Fruit fly (Drosophila melanogaster) whole organism, adult: ENCODE data around the gene CG10802.
A peak's percentile ranks its signal among the peaks of the same experiment; 100 is the strongest.

ENCODE experiments used
- CG11617 ChIP-seq: fragments of 200-800 bp; sonication (Bioruptor generic); optimal IDR thresholded peaks from 2 replicates; lab custom pipeline; 2017; ENCODE audit warnings: mild to moderate bottlenecking, missing biosample characterization, missing genetic modification reagents, missing genetic modification characterization
- CG12768 ChIP-seq: fragments of 200-800 bp; sonication (Bioruptor generic); optimal IDR thresholded peaks from 2 replicates; lab custom pipeline; 2017; ENCODE audit warnings: missing biosample characterization, missing genetic modification characterization, mild to moderate bottlenecking, moderate library complexity, missing genetic modification reagents
- CG14711 ChIP-seq: fragments of 200-800 bp; sonication (Bioruptor generic); optimal IDR thresholded peaks from 2 replicates; lab custom pipeline; 2018; ENCODE audit warnings: missing biosample characterization, mild to moderate bottlenecking, missing genetic modification characterization, moderate library complexity
- CG1620 ChIP-seq: fragments of 200-800 bp; sonication (Bioruptor generic); optimal IDR thresholded peaks from 2 replicates; lab custom pipeline; 2016; ENCODE audit warnings: missing biosample characterization, missing genetic modification characterization
- CG33017 ChIP-seq: fragments of 200-800 bp; sonication (Bioruptor generic); optimal IDR thresholded peaks from 2 replicates; lab custom pipeline; 2018; ENCODE audit warnings: missing biosample characterization, mild to moderate bottlenecking, missing genetic modification characterization, moderate library complexity
- CG5204 ChIP-seq: fragments of 200-800 bp; sonication (Bioruptor generic); optimal IDR thresholded peaks from 2 replicates; lab custom pipeline; 2016; ENCODE audit warnings: missing biosample characterization, missing genetic modification characterization
- CG7045 ChIP-seq: fragments of 200-800 bp; sonication (Bioruptor generic); optimal IDR thresholded peaks from 2 replicates; lab custom pipeline; 2017; ENCODE audit warnings: missing biosample characterization, mild to moderate bottlenecking, missing genetic modification characterization
- CG7101 ChIP-seq: fragments of 200-800 bp; sonication (Bioruptor generic); optimal IDR thresholded peaks from 2 replicates; lab custom pipeline; 2018; ENCODE audit warnings: missing biosample characterization, mild to moderate bottlenecking, missing genetic modification characterization, moderate library complexity
- Clk ChIP-seq: fragments of 200-800 bp; sonication (Bioruptor generic); optimal IDR thresholded peaks from 2 replicates; lab custom pipeline; 2017; ENCODE audit warnings: missing biosample characterization, missing genetic modification characterization
- Crg-1 ChIP-seq: fragments of 200-800 bp; sonication (Bioruptor generic); optimal IDR thresholded peaks from 2 replicates; lab custom pipeline; 2016; ENCODE audit warnings: missing biosample characterization, missing genetic modification characterization
- Hr96 ChIP-seq: fragments of 200-800 bp; sonication (Bioruptor generic); optimal IDR thresholded peaks from 2 replicates; lab custom pipeline; 2016; ENCODE audit warnings: missing biosample characterization, missing genetic modification characterization
- Mnt ChIP-seq: fragments of 200-800 bp; sonication (Bioruptor generic); optimal IDR thresholded peaks from 2 replicates; lab custom pipeline; 2016; ENCODE audit warnings: missing biosample characterization, mild to moderate bottlenecking, missing genetic modification characterization
- bab1 ChIP-seq: fragments of 200-800 bp; sonication (Bioruptor generic); optimal IDR thresholded peaks from 3 replicates; lab custom pipeline; 2019; ENCODE audit warnings: missing biosample characterization, mild to moderate bottlenecking, missing genetic modification characterization, moderate library complexity
- cic ChIP-seq: fragments of 200-800 bp; sonication (Bioruptor generic); optimal IDR thresholded peaks from 2 replicates; lab custom pipeline; 2017; ENCODE audit warnings: missing biosample characterization, mild to moderate bottlenecking, missing genetic modification characterization, moderate library complexity
- cnc ChIP-seq, 2 experiments: fragments of >200 bp; optimal IDR thresholded peaks; 2 replicates each; lab custom pipeline; 2017
- kay ChIP-seq: fragments of 200-800 bp; sonication (Bioruptor generic); peaks from one replicate; lab custom pipeline; 2016; ENCODE audit warnings: missing biosample characterization, missing genetic modification characterization, borderline replicate concordance
- ovo ChIP-seq: fragments of 200-800 bp; sonication (Bioruptor generic); optimal IDR thresholded peaks from 2 replicates; lab custom pipeline; 2016; ENCODE audit warnings: missing biosample characterization, missing genetic modification characterization
- pad ChIP-seq: fragments of 200-800 bp; sonication (Bioruptor generic); optimal IDR thresholded peaks from 3 replicates; lab custom pipeline; 2017; ENCODE audit warnings: missing biosample characterization, missing genetic modification characterization, mild to moderate bottlenecking, moderate library complexity, missing genetic modification reagents
- tj ChIP-seq: fragments of 200-800 bp; sonication (Bioruptor generic); optimal IDR thresholded peaks from 3 replicates; lab custom pipeline; 2017; ENCODE audit warnings: missing biosample characterization, mild to moderate bottlenecking, missing genetic modification characterization, moderate library complexity
- toe ChIP-seq: fragments of 200-800 bp; sonication (Bioruptor generic); optimal IDR thresholded peaks from 2 replicates; lab custom pipeline; 2016; ENCODE audit warnings: missing biosample characterization, missing genetic modification characterization

CG10802 gene

dm6 chrX:3448893-3449394 is 33.8 kb upstream of the CG10802 start, which contains the start of gene CG12535:
TSS of gene CG12535 (minus strand) at chrX:3448943.
- TF ChIP-seq cnc (optimal IDR thresholded peaks at IDR 0.05; lab: Kevin White, UChicago), result no peak
- no peak for TF ChIP-seq CG1620 (GFP tag; lab: Kevin White, UChicago)
- no peak for TF ChIP-seq CG33017 (tag; lab: Kevin White, UChicago)
- TF ChIP-seq cic (GFP tag; lab: Kevin White, UChicago), result no peak
- TF ChIP-seq Crg-1 (GFP tag; lab: Kevin White, UChicago), result no peak
- no peak for TF ChIP-seq Mnt (GFP tag; lab: Kevin White, UChicago)
- TF ChIP-seq toe (GFP tag; lab: Kevin White, UChicago), result no peak
- no peak for TF ChIP-seq CG14711 (tag; lab: Kevin White, UChicago)
- TF ChIP-seq CG7101 (tag; lab: Kevin White, UChicago), result no peak
- TF ChIP-seq tj, result no peak
- no peak for TF ChIP-seq CG12768

- TF ChIP-seq kay (GFP tag; lab: Kevin White, UChicago) (peak; percentile 54), pad (GFP tag; lab: Kevin White, UChicago) (no peak), CG5204 (no peak), cic (GFP tag; lab: Kevin White, UChicago) (peak; percentile 33)
Measured at dm6 chrX:3451250-3451786, 31.4 kb upstream of the CG10802 start.

dm6 chrX:3451916-3452315 is 30.8 kb upstream of the CG10802 start:
- no peak for TF ChIP-seq CG11617
- TF ChIP-seq Crg-1 (GFP tag; lab: Kevin White, UChicago), result no peak
- TF ChIP-seq pad (GFP tag; lab: Kevin White, UChicago), result no peak
- TF ChIP-seq cic (GFP tag; lab: Kevin White, UChicago), result no peak
- TF ChIP-seq Hr96, result no peak
- TF ChIP-seq CG1620 (GFP tag; lab: Kevin White, UChicago), result no peak
- no peak for TF ChIP-seq Clk (GFP tag; lab: Kevin White, UChicago)
- no peak for TF ChIP-seq Mnt (GFP tag; lab: Kevin White, UChicago)
- no peak for TF ChIP-seq kay (GFP tag; lab: Kevin White, UChicago)
- no peak for TF ChIP-seq toe (GFP tag; lab: Kevin White, UChicago)
- TF ChIP-seq cnc (optimal IDR thresholded peaks at IDR 0.05; lab: Kevin White, UChicago), result no peak
- no peak for TF ChIP-seq bab1 (GFP tag; lab: Kevin White, UChicago)
- no peak for TF ChIP-seq ovo (GFP tag; lab: Kevin White, UChicago)
- no peak for TF ChIP-seq CG7045
- no peak for TF ChIP-seq CG12768
- no peak for TF ChIP-seq CG14711 (tag; lab: Kevin White, UChicago)
- TF ChIP-seq CG5204, result no peak
- TF ChIP-seq tj, result no peak
- TF ChIP-seq CG7101 (tag; lab: Kevin White, UChicago), result no peak
- no peak for TF ChIP-seq CG33017 (tag; lab: Kevin White, UChicago)

- TF ChIP-seq CG33017 (tag; lab: Kevin White, UChicago), result no peak
- no peak for TF ChIP-seq Hr96
- TF ChIP-seq CG12768, result no peak
- TF ChIP-seq CG1620 (GFP tag; lab: Kevin White, UChicago), result no peak
- no peak for TF ChIP-seq toe (GFP tag; lab: Kevin White, UChicago)
- TF ChIP-seq Clk (GFP tag; lab: Kevin White, UChicago), result no peak
- no peak for TF ChIP-seq pad (GFP tag; lab: Kevin White, UChicago)
- TF ChIP-seq CG11617, result no peak
- no peak for TF ChIP-seq CG7101 (tag; lab: Kevin White, UChicago)
- TF ChIP-seq CG5204, result no peak
- TF ChIP-seq Mnt (GFP tag; lab: Kevin White, UChicago), result no peak
- TF ChIP-seq bab1 (GFP tag; lab: Kevin White, UChicago), result no peak
- TF ChIP-seq CG7045, result no peak
- no peak for TF ChIP-seq kay (GFP tag; lab: Kevin White, UChicago)
- TF ChIP-seq Crg-1 (GFP tag; lab: Kevin White, UChicago), result no peak
- no peak for TF ChIP-seq ovo (GFP tag; lab: Kevin White, UChicago)
Measured at dm6 chrX:3453038-3453819, 29.5 kb upstream of the CG10802 start.

- TF ChIP-seq CG11617 (no peak), Crg-1 (GFP tag; lab: Kevin White, UChicago) (no peak), CG1620 (GFP tag; lab: Kevin White, UChicago) (no peak), CG14711 (tag; lab: Kevin White, UChicago) (no peak), cnc (optimal IDR thresholded peaks at IDR 0.05; lab: Kevin White, UChicago) (no peak), CG5204 (no peak), Hr96 (no peak), CG7101 (tag; lab: Kevin White, UChicago) (no peak), CG12768 (no peak), bab1 (GFP tag; lab: Kevin White, UChicago) (no peak), CG33017 (tag; lab: Kevin White, UChicago) (no peak), CG7045 (no peak)
Measured at dm6 chrX:3454715-3455114, 28.1 kb upstream of the CG10802 start.

- TF ChIP-seq Crg-1 (GFP tag; lab: Kevin White, UChicago), result no peak
- TF ChIP-seq pad (GFP tag; lab: Kevin White, UChicago), result no peak
- no peak for TF ChIP-seq Hr96
- no peak for TF ChIP-seq CG1620 (GFP tag; lab: Kevin White, UChicago)
- TF ChIP-seq kay (GFP tag; lab: Kevin White, UChicago), result no peak
- no peak for TF ChIP-seq CG7045
- no peak for TF ChIP-seq bab1 (GFP tag; lab: Kevin White, UChicago)
- no peak for TF ChIP-seq ovo (GFP tag; lab: Kevin White, UChicago)
- TF ChIP-seq cnc (optimal IDR thresholded peaks at IDR 0.05; lab: Kevin White, UChicago), result no peak
- TF ChIP-seq Mnt (GFP tag; lab: Kevin White, UChicago), result no peak
Measured at dm6 chrX:3455431-3456001, 27.2 kb upstream of the CG10802 start.
